Worm (Caenorhabditis elegans) whole organism, L1 larva: ENCODE results near the gene him-18.

Source experiments
- C16A3.4 ChIP-seq: fragments of 150-350 bp; optimal IDR thresholded peaks from 2 replicates; lab custom pipeline; 2014; ENCODE audit warnings: missing biosample characterization, missing genetic modification characterization
- aha-1 ChIP-seq: fragments of 150-350 bp; optimal IDR thresholded peaks from 2 replicates; lab custom pipeline; 2014; ENCODE audit warnings: missing biosample characterization, missing genetic modification characterization
- alr-1 ChIP-seq: fragments of 200-800 bp; sonication (Bioruptor generic); optimal IDR thresholded peaks from 2 replicates; lab custom pipeline; 2018; ENCODE audit warnings: borderline replicate concordance, mild to moderate bottlenecking, missing genetic modification characterization, missing compliant biosample characterization
- ceh-63 ChIP-seq: fragments of 200-800 bp; sonication (Bioruptor generic); optimal IDR thresholded peaks from 2 replicates; lab custom pipeline; 2018; ENCODE audit warnings: mild to moderate bottlenecking, missing genetic modification characterization, missing compliant biosample characterization
- ceh-8 ChIP-seq: fragments of 200-800 bp; sonication (Bioruptor generic); optimal IDR thresholded peaks from 2 replicates; lab custom pipeline; 2018; ENCODE audit warnings: mild to moderate bottlenecking, missing genetic modification characterization, moderate library complexity, missing compliant biosample characterization
- ceh-88 ChIP-seq: fragments of 200-800 bp; sonication (Bioruptor generic); IDR thresholded peaks from 2 replicates; pipeline ENCODE4 v1.3.6; 2022; ENCODE audit warnings: missing genetic modification characterization, missing compliant biosample characterization
- dsc-1 ChIP-seq: sonication (generic microtip); optimal IDR thresholded peaks from 2 replicates; lab custom pipeline; 2016; ENCODE audit warnings: mild to moderate bottlenecking, missing genetic modification characterization, missing compliant biosample characterization
- efl-3 ChIP-seq: fragments of 200-800 bp; sonication (Bioruptor generic); optimal IDR thresholded peaks from 2 replicates; lab custom pipeline; 2018; ENCODE audit warnings: mild to moderate bottlenecking, missing genetic modification characterization, missing compliant biosample characterization
- egl-13 ChIP-seq: sonication (generic microtip); optimal IDR thresholded peaks from 2 replicates; lab custom pipeline; 2016; ENCODE audit warnings: missing genotype, missing genetic modification reagents, missing genetic modification characterization, missing compliant biosample characterization
- elt-2 ChIP-seq: sonication (generic microtip); optimal IDR thresholded peaks from 2 replicates; lab custom pipeline; 2016; ENCODE audit warnings: missing genetic modification characterization, mild to moderate bottlenecking, inconsistent platforms, missing compliant biosample characterization, missing genetic modification reagents
- elt-3 ChIP-seq, 6 experiments: fragments of 150-350 bp in 1 of 6; sonication (generic microtip); optimal IDR thresholded peaks; 2 replicates each; lab custom pipeline; 2017 to 2018; ENCODE audit warnings: missing biosample characterization in 6 of 6, missing genetic modification characterization in 6 of 6, inconsistent platforms in 1 of 6
- fkh-10 ChIP-seq: sonication (generic microtip); optimal IDR thresholded peaks from 2 replicates; lab custom pipeline; 2017; ENCODE audit warnings: missing biosample characterization, missing genetic modification reagents, missing genetic modification characterization
- fkh-8 ChIP-seq: sonication (generic microtip); optimal IDR thresholded peaks from 2 replicates; lab custom pipeline; 2016; ENCODE audit warnings: mild to moderate bottlenecking, missing genetic modification characterization, missing compliant biosample characterization
- fos-1 ChIP-seq: fragments of 150-350 bp; optimal IDR thresholded peaks from 2 replicates; lab custom pipeline; 2014; ENCODE audit warnings: missing biosample characterization, missing genetic modification characterization
- grh-1 ChIP-seq: fragments of 200-800 bp; sonication (Bioruptor generic); IDR thresholded peaks from 2 replicates; pipeline ENCODE4 v1.3.6; 2022; ENCODE audit warnings: missing genetic modification reagents, missing genetic modification characterization, missing compliant biosample characterization
- hpl-2 ChIP-seq: fragments of 150-350 bp; optimal IDR thresholded peaks from 2 replicates; lab custom pipeline; 2014; ENCODE audit warnings: missing biosample characterization, missing genetic modification reagents, missing genetic modification characterization
- irx-1 ChIP-seq: sonication (generic microtip); optimal IDR thresholded peaks from 2 replicates; lab custom pipeline; 2016; ENCODE audit warnings: missing genetic modification characterization, missing compliant biosample characterization
- jun-1 ChIP-seq: fragments of 150-350 bp; optimal IDR thresholded peaks from 2 replicates; lab custom pipeline; 2014; ENCODE audit warnings: missing biosample characterization, missing genetic modification reagents, missing genetic modification characterization
- lin-13 ChIP-seq: fragments of 150-350 bp; optimal IDR thresholded peaks from 2 replicates; lab custom pipeline; 2014; ENCODE audit warnings: missing biosample characterization, missing genetic modification reagents, missing genetic modification characterization
- lin-14 ChIP-seq: fragments of 200-800 bp; sonication (Bioruptor generic); optimal IDR thresholded peaks from 2 replicates; lab custom pipeline; 2018; ENCODE audit warnings: mild to moderate bottlenecking, missing genetic modification characterization, moderate library complexity, missing compliant biosample characterization
- lin-15B ChIP-seq: fragments of 150-350 bp; sonication (generic microtip); optimal IDR thresholded peaks from 3 replicates; lab custom pipeline; 2014; ENCODE audit warnings: missing biosample characterization, missing genetic modification characterization
- lin-35 ChIP-seq, 2 experiments: fragments of 150-350 bp; optimal IDR thresholded peaks; 2 replicates each; lab custom pipeline; 2014; ENCODE audit warnings: missing biosample characterization in 2 of 2, missing genetic modification characterization in 2 of 2, missing genetic modification reagents in 2 of 2
- lin-39 ChIP-seq: fragments of 150-350 bp; optimal IDR thresholded peaks from 2 replicates; lab custom pipeline; 2014; ENCODE audit warnings: missing biosample characterization, missing genetic modification reagents, missing genetic modification characterization
- lir-3 ChIP-seq: sonication (generic microtip); optimal IDR thresholded peaks from 2 replicates; lab custom pipeline; 2016; ENCODE audit warnings: mild to moderate bottlenecking, missing genetic modification characterization, moderate library complexity, missing compliant biosample characterization; ENCODE audit not compliant: poor library complexity
- lsy-2 ChIP-seq, 2 experiments: fragments of 150-350 bp; optimal IDR thresholded peaks; 2 replicates each; lab custom pipeline; 2014; ENCODE audit warnings: missing biosample characterization in 2 of 2, missing genetic modification characterization in 2 of 2
- mab-9 ChIP-seq: fragments of 200-800 bp; sonication (Bioruptor generic); IDR thresholded peaks from 2 replicates; pipeline ENCODE4 v1.3.6; 2022; ENCODE audit warnings: missing genetic modification reagents, missing genetic modification characterization, missing compliant biosample characterization
- mep-1 ChIP-seq: fragments of 150-350 bp; optimal IDR thresholded peaks from 2 replicates; lab custom pipeline; 2014; ENCODE audit warnings: missing biosample characterization, missing genetic modification characterization
- nhr-19 ChIP-seq: fragments of 200-800 bp; sonication (Bioruptor generic); conservative IDR thresholded peaks from 2 replicates; pipeline ENCODE4 v1.3.6; 2022; ENCODE audit warnings: missing genetic modification characterization, missing compliant biosample characterization
- nhr-28 ChIP-seq: fragments of 150-350 bp; optimal IDR thresholded peaks from 2 replicates; lab custom pipeline; 2014; ENCODE audit warnings: missing biosample characterization, missing genetic modification characterization
- nhr-47 ChIP-seq: sonication (generic microtip); optimal IDR thresholded peaks from 2 replicates; lab custom pipeline; 2016; ENCODE audit warnings: mild to moderate bottlenecking, missing genetic modification characterization, moderate library complexity, missing compliant biosample characterization
- nhr-76 ChIP-seq: sonication (generic microtip); optimal IDR thresholded peaks from 2 replicates; lab custom pipeline; 2017; ENCODE audit warnings: missing biosample characterization, missing genetic modification characterization
- nhr-77 ChIP-seq: fragments of 150-350 bp; optimal IDR thresholded peaks from 2 replicates; lab custom pipeline; 2014; ENCODE audit warnings: missing biosample characterization, missing genetic modification characterization
- nhr-84 ChIP-seq: sonication (generic microtip); optimal IDR thresholded peaks from 2 replicates; lab custom pipeline; 2017; ENCODE audit warnings: missing biosample characterization, missing genetic modification characterization
- nhr-85 ChIP-seq: sonication (generic microtip); peaks from one replicate; lab custom pipeline; 2016; ENCODE audit warnings: missing genetic modification characterization, inconsistent platforms, missing compliant biosample characterization
- pag-3 ChIP-seq: sonication (generic microtip); optimal IDR thresholded peaks from 2 replicates; lab custom pipeline; 2017; ENCODE audit warnings: missing genetic modification characterization, mild to moderate bottlenecking, missing compliant biosample characterization, antibody characterized with exemption, borderline replicate concordance; ENCODE audit not compliant: insufficient read depth
- pax-3 ChIP-seq: fragments of 200-800 bp; sonication (Bioruptor generic); optimal IDR thresholded peaks from 2 replicates; lab custom pipeline; 2018; ENCODE audit warnings: mild to moderate bottlenecking, missing genetic modification characterization, moderate library complexity, missing compliant biosample characterization
- rnt-1 ChIP-seq: sonication (generic microtip); optimal IDR thresholded peaks from 2 replicates; lab custom pipeline; 2016; ENCODE audit warnings: mild to moderate bottlenecking, missing genetic modification characterization, moderate library complexity, missing compliant biosample characterization
- skn-1 ChIP-seq: fragments of 150-350 bp; optimal IDR thresholded peaks from 2 replicates; lab custom pipeline; 2014; ENCODE audit warnings: missing biosample characterization, missing genetic modification characterization
- snu-23 ChIP-seq: sonication (generic microtip); optimal IDR thresholded peaks from 2 replicates; lab custom pipeline; 2016; ENCODE audit warnings: missing genetic modification characterization, missing compliant biosample characterization
- sox-4 ChIP-seq: sonication (generic microtip); optimal IDR thresholded peaks from 2 replicates; lab custom pipeline; 2016; ENCODE audit warnings: missing genetic modification characterization, missing compliant biosample characterization
- sup-37 ChIP-seq: fragments of 200-800 bp; sonication (Bioruptor generic); optimal IDR thresholded peaks from 2 replicates; lab custom pipeline; 2018; ENCODE audit warnings: mild to moderate bottlenecking, missing genetic modification characterization, missing compliant biosample characterization
- swsn-7 ChIP-seq: sonication (generic microtip); optimal IDR thresholded peaks from 2 replicates; lab custom pipeline; 2016; ENCODE audit warnings: missing genetic modification characterization, missing compliant biosample characterization
- tbx-2 ChIP-seq: sonication (generic microtip); optimal IDR thresholded peaks from 2 replicates; lab custom pipeline; 2016; ENCODE audit warnings: missing genetic modification characterization, missing compliant biosample characterization
- tlp-1 ChIP-seq: fragments of 150-350 bp; optimal IDR thresholded peaks from 2 replicates; lab custom pipeline; 2014; ENCODE audit warnings: missing biosample characterization, missing genetic modification characterization
- unc-130 ChIP-seq: fragments of 150-350 bp; optimal IDR thresholded peaks from 2 replicates; lab custom pipeline; 2017; ENCODE audit warnings: missing biosample characterization, missing genetic modification characterization, inconsistent platforms
- unc-30 ChIP-seq: sonication (generic microtip); optimal IDR thresholded peaks from 2 replicates; lab custom pipeline; 2017; ENCODE audit warnings: missing biosample characterization, missing genetic modification characterization
- xbp-1 ChIP-seq: sonication (generic microtip); optimal IDR thresholded peaks from 2 replicates; lab custom pipeline; 2016; ENCODE audit warnings: missing genetic modification characterization, missing compliant biosample characterization
- zip-4 ChIP-seq: fragments of 200-800 bp; sonication (Bioruptor generic); optimal IDR thresholded peaks from 2 replicates; lab custom pipeline; 2018; ENCODE audit warnings: mild to moderate bottlenecking, missing genetic modification characterization, moderate library complexity, missing compliant biosample characterization
- ztf-11 ChIP-seq, 2 experiments: sonication (generic microtip); optimal IDR thresholded peaks; 2 replicates each; lab custom pipeline; 2016 to 2017; ENCODE audit warnings: missing genetic modification characterization in 2 of 2, missing biosample characterization in 1 of 2, missing compliant biosample characterization in 1 of 2
- ztf-4 ChIP-seq: fragments of 150-350 bp; optimal IDR thresholded peaks from 2 replicates; lab custom pipeline; 2014; ENCODE audit warnings: missing biosample characterization, missing genetic modification characterization

The him-18 gene

ce11 chrIII:4723922-4724321, 8.9 kb upstream of the him-18 start (continued):
- no peak for TF ChIP-seq ztf-4 (tag; lab: Kevin White, UChicago)
- TF ChIP-seq egl-13 (tag; lab: Kevin White, UChicago), result no peak
- TF ChIP-seq elt-3 (tag; optimal IDR thresholded peaks at IDR 0.05; lab: Kevin White, UChicago), result no peak
- no peak for TF ChIP-seq lin-13 (GFP tag; lab: Kevin White, UChicago)
- no peak for TF ChIP-seq unc-30 (tag; lab: Kevin White, UChicago)
- TF ChIP-seq xbp-1, result no peak
- TF ChIP-seq nhr-85 (tag; lab: Kevin White, UChicago), result no peak

ce11 chrIII:4721750-4722149, 6.8 kb upstream of the him-18 start, which contains the start of gene acy-1:
acy-1 (plus strand) TSS chrIII:4722095.
- TF ChIP-seq fkh-8 (tag; lab: Kevin White, UChicago) (peak; percentile 83), efl-3 (GFP tag; lab: Kevin White, UChicago) (no peak), lin-15B (peak; percentile 48), nhr-77 (peak; percentile 69), irx-1 (tag; lab: Kevin White, UChicago) (peak; percentile 26), mab-9 (GFP tag; lab: Robert Waterston, UW) (peak; percentile 27; the same call in 1 of the 2 replicates), elt-2 (tag; lab: Kevin White, UChicago) (no peak), nhr-28 (tag; lab: Kevin White, UChicago) (no peak), nhr-84 (no peak), ztf-11 (tag; optimal IDR thresholded peaks at IDR 0.05; lab: Kevin White, UChicago) (peak in 1 of 2 experiments; percentile 13), alr-1 (tag; lab: Kevin White, UChicago) (no peak), ceh-63 (no peak), lsy-2 (tag; optimal IDR thresholded peaks at IDR 0.05; lab: Kevin White, UChicago) (peak; percentile 82 to 88), pax-3 (tag; lab: Kevin White, UChicago) (peak; percentile 49), ztf-4 (tag; lab: Kevin White, UChicago) (no peak), unc-130 (peak; percentile 34), dsc-1 (tag; lab: Kevin White, UChicago) (peak; percentile 71), lir-3 (tag; lab: Kevin White, UChicago) (peak; percentile 51), sox-4 (tag; lab: Kevin White, UChicago) (peak; percentile 20), lin-14 (GFP tag; lab: Kevin White, UChicago) (peak; percentile 97), nhr-47 (tag; lab: Kevin White, UChicago) (peak; percentile 79), C16A3.4 (peak; percentile 35), tbx-2 (peak; percentile 73), pag-3 (tag; lab: Kevin White, UChicago) (no peak), sup-37 (GFP tag; lab: Kevin White, UChicago) (no peak), lin-39 (tag; lab: Kevin White, UChicago) (peak; percentile 46), tlp-1 (tag; lab: Kevin White, UChicago) (no peak), aha-1 (tag; lab: Kevin White, UChicago) (no peak), grh-1 (GFP tag; lab: Robert Waterston, UW) (no peak), fkh-10 (GFP tag; lab: Kevin White, UChicago) (peak; percentile 81), ceh-8 (GFP tag; lab: Kevin White, UChicago) (peak; percentile 62), rnt-1 (tag; lab: Kevin White, UChicago) (peak; percentile 87), nhr-76 (tag; lab: Kevin White, UChicago) (no peak), lin-35 (GFP tag; optimal IDR thresholded peaks at IDR 0.05; lab: Kevin White, UChicago) (peak; percentile 50 to 76), hpl-2 (GFP tag; lab: Kevin White, UChicago) (no peak), skn-1 (tag; lab: Kevin White, UChicago) (peak; percentile 75), snu-23 (GFP tag; lab: Kevin White, UChicago) (peak; percentile 79), ceh-88 (GFP tag; lab: Robert Waterston, UW) (no peak), lin-13 (GFP tag; lab: Kevin White, UChicago) (peak; percentile 67), fos-1 (tag; lab: Kevin White, UChicago) (peak; percentile 62), jun-1 (tag; lab: Kevin White, UChicago) (peak; percentile 59), zip-4 (no peak), nhr-19 (GFP tag; lab: Robert Waterston, UW) (peak; percentile 73), unc-30 (tag; lab: Kevin White, UChicago) (no peak), mep-1 (tag; lab: Kevin White, UChicago) (peak; percentile 79), nhr-85 (tag; lab: Kevin White, UChicago) (peak; percentile 62), swsn-7 (tag; lab: Kevin White, UChicago) (peak; percentile 84)
